Worm (Caenorhabditis elegans) whole organism, mixed stage, embryonic: ENCODE measurements around the gene Y46G5A.20.

Experiments used
- mep-1 ChIP-seq: fragments of 150-350 bp; optimal IDR thresholded peaks from 2 replicates; lab custom pipeline; 2017; ENCODE audit warnings: missing biosample characterization, missing genetic modification reagents, missing genetic modification characterization, inconsistent platforms
- nhr-12 ChIP-seq: fragments of 150-350 bp; optimal IDR thresholded peaks from 2 replicates; lab custom pipeline; 2014; ENCODE audit warnings: missing biosample characterization, missing genetic modification characterization
- nhr-237 ChIP-seq: fragments of 150-350 bp; optimal IDR thresholded peaks from 2 replicates; lab custom pipeline; 2014; ENCODE audit warnings: missing biosample characterization, missing genetic modification characterization
- nhr-28 ChIP-seq: fragments of 150-350 bp; optimal IDR thresholded peaks from 2 replicates; lab custom pipeline; 2014; ENCODE audit warnings: missing biosample characterization, missing genetic modification characterization
- unc-62 ChIP-seq: fragments of 150-350 bp; optimal IDR thresholded peaks from 2 replicates; lab custom pipeline; 2014; ENCODE audit warnings: missing biosample characterization, missing genetic modification reagents, missing genetic modification characterization
- ztf-11 ChIP-seq: fragments of 150-350 bp; optimal IDR thresholded peaks from 2 replicates; lab custom pipeline; 2014; ENCODE audit warnings: missing biosample characterization, missing genetic modification characterization

ce11 chrII:12808746-12809145 is 2.1 kb upstream of the Y46G5A.20 start:
- TF ChIP-seq unc-62 (GFP tag; lab: Kevin White, UChicago) (no peak), ztf-11 (tag; lab: Kevin White, UChicago) (no peak), mep-1 (tag; lab: Kevin White, UChicago) (no peak), nhr-237 (tag; lab: Kevin White, UChicago) (no peak), nhr-28 (tag; lab: Kevin White, UChicago) (no peak), nhr-12 (tag; lab: Kevin White, UChicago) (no peak)
